Fruit fly (Drosophila melanogaster): ENCODE measurements around the gene Ncoa6.

Gene Ncoa6

dm6 chr2L:5327266-5327621 is 761 bp upstream of the Ncoa6 start:
- TF ChIP-seq CG17806 (tag; optimal IDR thresholded peaks at IDR 0.05) (no peak), D1 (tag; optimal IDR thresholded peaks at IDR 0.05) (no peak), CG14655 (GFP tag; optimal IDR thresholded peaks at IDR 0.05) (no peak), EcR (GFP tag; optimal IDR thresholded peaks at IDR 0.05) (peak; percentile 43), Pif1B (GFP tag; optimal IDR thresholded peaks at IDR 0.05) (no peak)

dm6 chr2L:5324958-5325850 is 1.3 kb downstream of the Ncoa6 start:
- TF ChIP-seq Pif1B (GFP tag; optimal IDR thresholded peaks at IDR 0.05) (peak; percentile 52), CG17806 (tag; optimal IDR thresholded peaks at IDR 0.05) (peak; percentile 63), CG9948 (tag; optimal IDR thresholded peaks at IDR 0.05) (peak; percentile 54), CG12605 (GFP tag; IDR thresholded peaks at IDR 0.05) (peak; percentile 92), CG32121 (GFP tag; IDR thresholded peaks at IDR 0.05) (peak; percentile 94), Ets98B (GFP tag; IDR thresholded peaks at IDR 0.05) (peak; percentile 94), CG14655 (GFP tag; optimal IDR thresholded peaks at IDR 0.05) (no peak), gl (tag; optimal IDR thresholded peaks at IDR 0.05) (peak; percentile 58), CG15710 (tag; optimal IDR thresholded peaks at IDR 0.05) (peak; percentile 77), rn (GFP tag; IDR thresholded peaks at IDR 0.05) (peak; percentile 85), EcR (GFP tag; optimal IDR thresholded peaks at IDR 0.05) (peak; percentile 42), Pif1A (GFP tag; optimal IDR thresholded peaks at IDR 0.05) (no peak), Snoo (tag; optimal IDR thresholded peaks at IDR 0.05) (peak; percentile 82), CG10348 (GFP tag; IDR thresholded peaks at IDR 0.05) (peak; percentile 58; the same call in 1 of the 2 replicates), CG13204 (GFP tag; optimal IDR thresholded peaks at IDR 0.05) (peak; percentile 60), CG8301 (tag; optimal IDR thresholded peaks at IDR 0.05) (no peak), CG34367 (tag; optimal IDR thresholded peaks at IDR 0.05) (peak; percentile 57), CG4496 (GFP tag; IDR thresholded peaks at IDR 0.05) (peak; percentile 94), fd96Ca (GFP tag; IDR thresholded peaks at IDR 0.05) (peak; percentile 95), CG8159 (tag; optimal IDR thresholded peaks at IDR 0.05) (peak; percentile 67), D1 (tag; optimal IDR thresholded peaks at IDR 0.05) (no peak)

dm6 chr2L:5321014-5321413 is 5.5 kb downstream of the Ncoa6 start:
- TF ChIP-seq Ets98B (GFP tag; IDR thresholded peaks at IDR 0.05) (no peak), D1 (tag; optimal IDR thresholded peaks at IDR 0.05) (no peak), CG8301 (tag; optimal IDR thresholded peaks at IDR 0.05) (no peak), CG4496 (GFP tag; IDR thresholded peaks at IDR 0.05) (no peak), CG12605 (GFP tag; IDR thresholded peaks at IDR 0.05) (no peak), gl (tag; optimal IDR thresholded peaks at IDR 0.05) (no peak), CG9948 (tag; optimal IDR thresholded peaks at IDR 0.05) (no peak), CG17806 (tag; optimal IDR thresholded peaks at IDR 0.05) (no peak), Pif1B (GFP tag; optimal IDR thresholded peaks at IDR 0.05) (no peak), EcR (GFP tag; optimal IDR thresholded peaks at IDR 0.05) (no peak), CG34367 (tag; optimal IDR thresholded peaks at IDR 0.05) (no peak), Pif1A (GFP tag; optimal IDR thresholded peaks at IDR 0.05) (no peak), CG13204 (GFP tag; optimal IDR thresholded peaks at IDR 0.05) (no peak), fd96Ca (GFP tag; IDR thresholded peaks at IDR 0.05) (no peak), CG10348 (GFP tag; IDR thresholded peaks at IDR 0.05) (no peak), CG15710 (tag; optimal IDR thresholded peaks at IDR 0.05) (no peak), CG8159 (tag; optimal IDR thresholded peaks at IDR 0.05) (no peak)

dm6 chr2L:5320063-5320462 is 6.4 kb downstream of the Ncoa6 start:
- no peak for TF ChIP-seq D1 (tag; optimal IDR thresholded peaks at IDR 0.05)
- no peak for TF ChIP-seq CG13204 (GFP tag; optimal IDR thresholded peaks at IDR 0.05)
- no peak for TF ChIP-seq gl (tag; optimal IDR thresholded peaks at IDR 0.05)
- TF ChIP-seq CG10348 (GFP tag; IDR thresholded peaks at IDR 0.05): no peak
- no peak for TF ChIP-seq Pif1A (GFP tag; optimal IDR thresholded peaks at IDR 0.05)
- TF ChIP-seq CG12605 (GFP tag; IDR thresholded peaks at IDR 0.05): no peak
- TF ChIP-seq rn (GFP tag; IDR thresholded peaks at IDR 0.05): no peak
- no peak for TF ChIP-seq Pif1B (GFP tag; optimal IDR thresholded peaks at IDR 0.05)
- no peak for TF ChIP-seq CG14655 (GFP tag; optimal IDR thresholded peaks at IDR 0.05)
- TF ChIP-seq CG8159 (tag; optimal IDR thresholded peaks at IDR 0.05): no peak
- TF ChIP-seq CG15710 (tag; optimal IDR thresholded peaks at IDR 0.05): no peak
- no peak for TF ChIP-seq CG8301 (tag; optimal IDR thresholded peaks at IDR 0.05)
- no peak for TF ChIP-seq CG34367 (tag; optimal IDR thresholded peaks at IDR 0.05)
- no peak for TF ChIP-seq CG9948 (tag; optimal IDR thresholded peaks at IDR 0.05)
- no peak for TF ChIP-seq Snoo (tag; optimal IDR thresholded peaks at IDR 0.05)
- TF ChIP-seq EcR (GFP tag; optimal IDR thresholded peaks at IDR 0.05): no peak
- TF ChIP-seq CG32121 (GFP tag; IDR thresholded peaks at IDR 0.05): no peak
- TF ChIP-seq CG17806 (tag; optimal IDR thresholded peaks at IDR 0.05): no peak
- no peak for TF ChIP-seq CG4496 (GFP tag; IDR thresholded peaks at IDR 0.05)

dm6 chr2L:5314630-5315159 is 11.8 kb downstream of the Ncoa6 start, which contains the start of gene CG14024:
TSS of gene CG14024 (minus strand) at chr2L:5314895.
- TF ChIP-seq CG12605 (GFP tag; IDR thresholded peaks at IDR 0.05) (0 out of 2 replicates have a peak, but pooled peaks have one; percentile 20), CG8301 (tag; optimal IDR thresholded peaks at IDR 0.05) (no peak), CG8159 (tag; optimal IDR thresholded peaks at IDR 0.05) (no peak), D1 (tag; optimal IDR thresholded peaks at IDR 0.05) (no peak), CG17806 (tag; optimal IDR thresholded peaks at IDR 0.05) (no peak), CG10348 (GFP tag; IDR thresholded peaks at IDR 0.05) (no peak), CG13204 (GFP tag; optimal IDR thresholded peaks at IDR 0.05) (no peak)
